Fruit fly (Drosophila melanogaster) whole organism, embryonic: ENCODE results near the gene Brms1.

Source experiments
- Abd-B ChIP-seq: fragments of 200-800 bp; sonication (Bioruptor generic); optimal IDR thresholded peaks from 2 replicates; lab custom pipeline; 2018; ENCODE audit warnings: missing biosample characterization, mild to moderate bottlenecking, missing genetic modification characterization, moderate library complexity
- CG12155 ChIP-seq: fragments of 200-800 bp; sonication (Bioruptor generic); optimal IDR thresholded peaks from 3 replicates; lab custom pipeline; 2016; ENCODE audit warnings: missing biosample characterization, missing genetic modification characterization
- CG14441 ChIP-seq: fragments of 200-800 bp; sonication (Bioruptor generic); IDR thresholded peaks from 2 replicates; pipeline ENCODE4 v1.3.6; 2022; ENCODE audit warnings: missing biosample characterization, missing genetic modification characterization
- CG14965 ChIP-seq: fragments of 200-800 bp; sonication (Bioruptor generic); optimal IDR thresholded peaks from 2 replicates; lab custom pipeline; 2016; ENCODE audit warnings: missing biosample characterization, missing genetic modification characterization, borderline replicate concordance
- CG15269 ChIP-seq: fragments of 200-800 bp; sonication (Bioruptor generic); optimal IDR thresholded peaks from 2 replicates; lab custom pipeline; 2018; ENCODE audit warnings: missing biosample characterization, mild to moderate bottlenecking, missing genetic modification characterization, moderate library complexity
- CG15601 ChIP-seq: fragments of 200-800 bp; sonication (Bioruptor generic); optimal IDR thresholded peaks from 3 replicates; lab custom pipeline; 2019; ENCODE audit warnings: missing biosample characterization, mild to moderate bottlenecking, missing genetic modification characterization, moderate library complexity
- CG16813 ChIP-seq: fragments of 200-800 bp; sonication (Bioruptor generic); IDR thresholded peaks from 3 replicates; pipeline ENCODE4 v1.3.6; 2022; ENCODE audit warnings: missing biosample characterization, missing genetic modification characterization; ENCODE audit not compliant: partially characterized antibody
- CG18619 ChIP-seq: fragments of 200-800 bp; sonication (Bioruptor generic); optimal IDR thresholded peaks from 3 replicates; lab custom pipeline; 2017; ENCODE audit warnings: missing biosample characterization, mild to moderate bottlenecking, missing genetic modification characterization
- CG30020 ChIP-seq: fragments of 200-800 bp; optimal IDR thresholded peaks from 2 replicates; lab custom pipeline; 2019; ENCODE audit warnings: missing biosample characterization, mild to moderate bottlenecking, missing genetic modification characterization, moderate library complexity
- CG31441 ChIP-seq: fragments of 200-800 bp; sonication (Bioruptor generic); IDR thresholded peaks from 2 replicates; pipeline ENCODE4 v1.3.6; 2022; ENCODE audit warnings: missing biosample characterization, missing genetic modification characterization
- CG33557 ChIP-seq: fragments of 200-800 bp; sonication (Bioruptor generic); optimal IDR thresholded peaks from 2 replicates; lab custom pipeline; 2019; ENCODE audit warnings: missing biosample characterization, mild to moderate bottlenecking, missing genetic modification characterization, moderate library complexity
- CG4617 ChIP-seq: fragments of 200-800 bp; sonication (Bioruptor generic); optimal IDR thresholded peaks from 3 replicates; lab custom pipeline; 2016; ENCODE audit warnings: missing biosample characterization, missing genetic modification characterization, borderline replicate concordance
- CG6689 ChIP-seq: fragments of 200-800 bp; sonication (Bioruptor generic); IDR thresholded peaks from 2 replicates; pipeline ENCODE4 v1.3.6; 2022; ENCODE audit warnings: missing biosample characterization, missing genetic modification characterization
- CG6791 ChIP-seq: fragments of 200-800 bp; sonication (Bioruptor generic); IDR thresholded peaks from 3 replicates; pipeline ENCODE4 v1.3.6; 2022; ENCODE audit warnings: missing biosample characterization, missing genetic modification characterization; ENCODE audit not compliant: partially characterized antibody
- CG7839 ChIP-seq: fragments of 200-800 bp; sonication (Bioruptor generic); optimal IDR thresholded peaks from 3 replicates; lab custom pipeline; 2018; ENCODE audit warnings: missing biosample characterization, mild to moderate bottlenecking, missing genetic modification characterization, moderate library complexity
- CG7963 ChIP-seq: fragments of 200-800 bp; sonication (Bioruptor generic); IDR thresholded peaks from 3 replicates; pipeline ENCODE4 v1.3.6; 2022; ENCODE audit warnings: missing biosample characterization, missing genetic modification characterization; ENCODE audit not compliant: partially characterized antibody
- CG8478 ChIP-seq: fragments of >200 bp; optimal IDR thresholded peaks from 2 replicates; lab custom pipeline; 2018
- CG8765 ChIP-seq: fragments of 200-800 bp; sonication (Bioruptor generic); IDR thresholded peaks from 2 replicates; pipeline ENCODE4 v1.3.6; 2022; ENCODE audit warnings: missing biosample characterization, missing genetic modification characterization
- CG9215 ChIP-seq: fragments of 200-800 bp; sonication (Bioruptor generic); IDR thresholded peaks from 2 replicates; pipeline ENCODE4 v1.3.6; 2022; ENCODE audit warnings: missing biosample characterization, missing genetic modification characterization
- CG9609 ChIP-seq: fragments of 200-800 bp; sonication (Bioruptor generic); optimal IDR thresholded peaks from 3 replicates; lab custom pipeline; 2016; ENCODE audit warnings: missing biosample characterization, missing genetic modification characterization
- CG9797 ChIP-seq: fragments of 200-800 bp; sonication (Bioruptor generic); optimal IDR thresholded peaks from 3 replicates; lab custom pipeline; 2018; ENCODE audit warnings: missing biosample characterization, mild to moderate bottlenecking, missing genetic modification characterization
- Chrac-16 ChIP-seq: fragments of 200-800 bp; sonication (Bioruptor generic); optimal IDR thresholded peaks from 3 replicates; lab custom pipeline; 2016; ENCODE audit warnings: missing biosample characterization, missing genetic modification characterization
- D19A ChIP-seq: fragments of 200-800 bp; optimal IDR thresholded peaks from 3 replicates; lab custom pipeline; 2019; ENCODE audit warnings: missing biosample characterization, mild to moderate bottlenecking, missing genetic modification characterization, moderate library complexity
- HHEX ChIP-seq: fragments of 200-800 bp; sonication (Bioruptor generic); optimal IDR thresholded peaks from 3 replicates; lab custom pipeline; 2017; ENCODE audit warnings: missing biosample characterization, mild to moderate bottlenecking, missing genetic modification characterization, missing genetic modification reagents
- HLH54F ChIP-seq: fragments of 200-800 bp; sonication (Bioruptor generic); optimal IDR thresholded peaks from 3 replicates; lab custom pipeline; 2016; ENCODE audit warnings: missing biosample characterization, missing genetic modification characterization
- Mes4 ChIP-seq: fragments of 200-800 bp; sonication (Bioruptor generic); optimal IDR thresholded peaks from 2 replicates; lab custom pipeline; 2016; ENCODE audit warnings: missing biosample characterization, missing genetic modification characterization
- Myb ChIP-seq: fragments of 200-800 bp; sonication (Bioruptor generic); optimal IDR thresholded peaks from 2 replicates; lab custom pipeline; 2016; ENCODE audit warnings: missing biosample characterization, missing genetic modification characterization
- NC2α ChIP-seq: fragments of 200-800 bp; sonication (Bioruptor generic); optimal IDR thresholded peaks from 2 replicates; lab custom pipeline; 2016; ENCODE audit warnings: missing biosample characterization, missing genetic modification characterization
- Oli ChIP-seq: fragments of 200-800 bp; sonication (Bioruptor generic); optimal IDR thresholded peaks from 2 replicates; lab custom pipeline; 2018; ENCODE audit warnings: missing biosample characterization, mild to moderate bottlenecking, missing genetic modification characterization, moderate library complexity
- Opbp ChIP-seq: fragments of 200-800 bp; sonication (Bioruptor generic); IDR thresholded peaks from 3 replicates; pipeline ENCODE4 v1.3.6; 2022; ENCODE audit warnings: missing biosample characterization, missing genetic modification characterization; ENCODE audit not compliant: partially characterized antibody
- Sox102F ChIP-seq: fragments of 200-800 bp; sonication (Bioruptor generic); optimal IDR thresholded peaks from 2 replicates; lab custom pipeline; 2018; ENCODE audit warnings: missing biosample characterization, mild to moderate bottlenecking, missing genetic modification characterization, moderate library complexity
- Trl ChIP-seq, 3 experiments: fragments of >200 bp in 2 of 3; fragments of 200-800 bp in 1 of 3; sonication (Bioruptor generic) in 1 of 3; optimal IDR thresholded peaks; 2 replicates in 1 of 3; 3 replicates in 2 of 3; lab custom pipeline; 2016 to 2017; ENCODE audit warnings: missing biosample characterization in 1 of 3, missing genetic modification characterization in 1 of 3
- YL-1 ChIP-seq: fragments of 200-800 bp; sonication (Bioruptor generic); optimal IDR thresholded peaks from 3 replicates; lab custom pipeline; 2017; ENCODE audit warnings: missing biosample characterization, mild to moderate bottlenecking, missing genetic modification characterization
- abd-A ChIP-seq: fragments of 200-800 bp; sonication (Bioruptor generic); optimal IDR thresholded peaks from 3 replicates; lab custom pipeline; 2019; ENCODE audit warnings: missing biosample characterization, mild to moderate bottlenecking, missing genetic modification characterization, moderate library complexity
- br ChIP-seq: fragments of >200 bp; optimal IDR thresholded peaks from 2 replicates; lab custom pipeline; 2017
- crp ChIP-seq, 2 experiments: fragments of 200-800 bp; sonication (Bioruptor generic); optimal IDR thresholded peaks; 2 replicates in 1 of 2; 3 replicates in 1 of 2; lab custom pipeline; 2017; ENCODE audit warnings: missing biosample characterization in 2 of 2, missing genetic modification characterization in 2 of 2, mild to moderate bottlenecking in 1 of 2, moderate library complexity in 1 of 2
- eve ChIP-seq, 2 experiments: fragments of >200 bp; optimal IDR thresholded peaks; 2 replicates each; lab custom pipeline; 2017; ENCODE audit warnings: missing biosample characterization in 2 of 2, missing genetic modification characterization in 2 of 2
- fd64A ChIP-seq: fragments of 200-800 bp; sonication (Bioruptor generic); optimal IDR thresholded peaks from 3 replicates; lab custom pipeline; 2018; ENCODE audit warnings: missing biosample characterization, mild to moderate bottlenecking, missing genetic modification characterization
- lbe ChIP-seq: fragments of 200-800 bp; sonication (Bioruptor generic); optimal IDR thresholded peaks from 2 replicates; lab custom pipeline; 2016; ENCODE audit warnings: missing biosample characterization, mild to moderate bottlenecking, missing genetic modification characterization
- mam ChIP-seq: fragments of 200-800 bp; sonication (Bioruptor generic); optimal IDR thresholded peaks from 3 replicates; lab custom pipeline; 2016; ENCODE audit warnings: missing biosample characterization, missing genetic modification characterization
- nom ChIP-seq: fragments of 200-800 bp; sonication (Bioruptor generic); optimal IDR thresholded peaks from 2 replicates; lab custom pipeline; 2017; ENCODE audit warnings: missing biosample characterization, missing genetic modification characterization, mild to moderate bottlenecking, moderate library complexity, missing genetic modification reagents
- pros ChIP-seq: fragments of 200-800 bp; sonication (Bioruptor generic); optimal IDR thresholded peaks from 3 replicates; lab custom pipeline; 2019; ENCODE audit warnings: missing biosample characterization, mild to moderate bottlenecking, missing genetic modification characterization, moderate library complexity
- sob ChIP-seq: fragments of 200-800 bp; sonication (Bioruptor generic); IDR thresholded peaks from 2 replicates; pipeline ENCODE4 v1.3.6; 2022; ENCODE audit warnings: missing biosample characterization, missing genetic modification characterization
- ttk ChIP-seq: fragments of 200-800 bp; sonication (Bioruptor generic); IDR thresholded peaks from 2 replicates; pipeline ENCODE4 v2.1.2; 2022; ENCODE audit warnings: missing biosample characterization, missing genetic modification characterization
- tx ChIP-seq: fragments of 200-800 bp; sonication (Bioruptor generic); optimal IDR thresholded peaks from 2 replicates; lab custom pipeline; 2016; ENCODE audit warnings: missing biosample characterization, missing genetic modification characterization
- unpg ChIP-seq: fragments of 200-800 bp; sonication (Bioruptor generic); optimal IDR thresholded peaks from 3 replicates; lab custom pipeline; 2018; ENCODE audit warnings: missing biosample characterization, mild to moderate bottlenecking, missing genetic modification characterization, moderate library complexity
- zfh2 ChIP-seq: fragments of 200-800 bp; sonication (Bioruptor generic); optimal IDR thresholded peaks from 2 replicates; lab custom pipeline; 2016; ENCODE audit warnings: missing biosample characterization, missing genetic modification characterization

Gene Brms1

DNA sequence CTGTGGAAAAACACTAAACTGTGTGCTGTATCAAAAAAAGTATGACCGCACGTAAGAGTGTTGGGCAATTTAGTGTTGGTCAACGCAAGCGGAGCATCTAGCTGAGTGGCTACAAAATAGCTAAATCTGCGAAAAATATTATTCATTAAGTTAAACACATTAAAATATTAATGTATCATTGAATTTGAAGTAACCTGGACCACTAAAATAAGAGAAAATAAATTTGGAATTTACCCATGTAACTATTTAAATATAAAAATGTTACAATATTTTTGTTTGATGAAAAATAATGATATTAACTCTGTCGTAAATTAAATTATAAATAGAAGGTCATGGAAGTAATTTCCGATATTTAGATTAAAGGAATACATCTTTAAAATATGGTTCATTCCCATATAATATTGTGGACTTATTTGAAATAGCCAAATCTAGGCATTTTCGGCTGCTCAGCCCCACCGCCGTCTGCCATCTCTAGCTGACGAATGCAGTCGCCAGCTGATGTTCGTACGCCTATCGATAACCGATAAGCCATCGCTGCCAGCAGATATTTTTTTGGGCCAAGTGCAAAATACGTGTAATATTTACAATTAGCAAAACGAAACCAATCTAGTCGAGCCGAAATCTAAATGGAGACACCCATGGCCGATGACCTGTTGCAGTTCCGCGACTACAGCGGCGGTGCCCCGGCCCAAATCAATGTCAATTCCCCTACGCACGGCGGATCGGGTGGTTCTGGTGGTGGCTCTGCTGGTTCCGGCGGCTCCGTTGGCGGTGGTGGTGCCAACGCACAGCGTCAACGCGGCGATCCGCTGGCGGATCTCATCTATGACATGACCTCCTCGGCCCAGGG, at the start of gene Brms1, which contains the start of gene CG4645:
Gene Brms1 (minus strand): TSS at position 46 of the 850 bp plus-strand sequence.
Gene CG4645 (plus strand): TSS at position 377 of the 850 bp plus-strand sequence.
- TF ChIP-seq CG31441 (GFP tag; lab: Robert Waterston, UW) (peak; percentile 56; the same call in 1 of the 2 replicates), CG15601 (peak; percentile 35), CG30020 (tag; lab: Kevin White, UChicago) (peak; percentile 48), HLH54F (GFP tag; lab: Kevin White, UChicago) (peak; percentile 56), YL-1 (peak; percentile 29), Myb (GFP tag; lab: Kevin White, UChicago) (peak; percentile 10), eve (GFP tag; optimal IDR thresholded peaks at IDR 0.05; lab: Kevin White, UChicago) (no peak), CG9797 (peak; percentile 66), CG8478 (lab: Kevin White, UChicago) (no peak), nom (GFP tag; lab: Kevin White, UChicago) (no peak), CG9215 (GFP tag; lab: Robert Waterston, UW) (peak; percentile 58; the same call in 1 of the 2 replicates), CG7839 (tag; lab: Kevin White, UChicago) (peak; percentile 58), Abd-B (GFP tag; lab: Kevin White, UChicago) (peak; percentile 44), crp (GFP tag; optimal IDR thresholded peaks at IDR 0.05; lab: Kevin White, UChicago) (peak; percentile 30 to 85), CG12155 (peak; percentile 32), CG4617 (no peak), CG14441 (peak; percentile 28; the same call in 1 of the 2 replicates), Oli (tag; lab: Kevin White, UChicago) (peak; percentile 10), Chrac-16 (GFP tag; lab: Kevin White, UChicago) (peak; percentile 47), unpg (no peak), HHEX (peak; percentile 52), zfh2 (peak; percentile 57), Mes4 (GFP tag; lab: Kevin White, UChicago) (no peak), D19A (tag; lab: Kevin White, UChicago) (peak; percentile 14), CG6689 (GFP tag; lab: Robert Waterston, UW) (peak; percentile 46), fd64A (GFP tag; lab: Kevin White, UChicago) (no peak), lbe (GFP tag; lab: Kevin White, UChicago) (no peak), NC2α (GFP tag; lab: Kevin White, UChicago) (no peak), CG15269 (tag; lab: Kevin White, UChicago) (peak; percentile 58), sob (GFP tag; lab: Robert Waterston, UW) (peak; percentile 51; the same call in 1 of the 2 replicates), CG7963 (GFP tag; lab: Robert Waterston, UW) (0 out of 3 replicates have a peak, but pooled peaks have one; percentile 15), CG6791 (GFP tag; lab: Robert Waterston, UW) (no peak; the same call in 2 of the 3 replicates), Opbp (0 out of 3 replicates have a peak, but pooled peaks have one; percentile 8), Trl (optimal IDR thresholded peaks at IDR 0.05; lab: Kevin White, UChicago) (no peak), Trl (GFP tag; optimal IDR thresholded peaks at IDR 0.05; lab: Kevin White, UChicago) (no peak), pros (GFP tag; lab: Kevin White, UChicago) (no peak), CG14965 (GFP tag; lab: Kevin White, UChicago) (no peak), CG18619 (peak; percentile 43), CG8765 (GFP tag; lab: Robert Waterston, UW) (no peak; the same call in 1 of the 2 replicates), tx (GFP tag; lab: Kevin White, UChicago) (no peak), abd-A (no peak), Sox102F (GFP tag; lab: Kevin White, UChicago) (peak; percentile 31), CG33557 (GFP tag; lab: Kevin White, UChicago) (peak; percentile 40), CG9609 (GFP tag; lab: Kevin White, UChicago) (peak; percentile 7), ttk (GFP tag; lab: Robert Waterston, UW) (no peak; the same call in 1 of the 2 replicates), CG16813 (GFP tag; lab: Robert Waterston, UW) (0 out of 3 replicates have a peak, but pooled peaks have one; percentile 25), br (no peak), mam (GFP tag; lab: Kevin White, UChicago) (peak; percentile 28)
